In the genomic region with DNA sequence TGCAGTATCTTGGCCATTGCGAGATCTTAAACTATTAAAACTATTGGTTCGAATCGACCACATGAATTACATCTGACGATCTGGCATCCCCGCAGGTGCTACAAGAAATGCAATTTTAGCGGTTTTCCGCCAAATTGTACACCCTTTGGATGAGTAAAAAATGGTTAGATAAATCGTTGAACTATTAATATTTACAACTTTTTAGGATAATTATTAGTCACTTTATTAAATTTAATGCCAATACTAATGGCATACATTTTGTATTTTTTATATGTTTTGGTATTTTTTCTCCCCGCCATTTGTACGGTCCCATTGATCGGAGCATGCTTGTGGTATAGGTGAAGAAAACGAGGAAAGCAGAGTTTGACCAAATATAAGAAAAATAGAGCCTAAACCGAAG, we compare ENCODE assay signal across 4 fruit fly cellular contexts.
A peak's percentile ranks its signal among the peaks of the same experiment; 100 is the strongest.
TF ChIP-seq lines count a peak whose summit lies in the region.

Polr1F (minus strand) TSS at position 84 of the 400 bp plus-strand sequence.
Rat1 (plus strand) TSS at position 323 of the 400 bp plus-strand sequence.

- no peak for TF ChIP-seq CTCF in whole organism, embryonic (GFP tag; optimal IDR thresholded peaks at IDR 0.05; lab: Kevin White, UChicago)

TF ChIP-seq in whole organism, adult, 20 proteins besides CTCF, POLR2A, EP300 and RAD21:
- no peak for TF ChIP-seq Hr96 (GFP tag; optimal IDR thresholded peaks at IDR 0.05; lab: Kevin White, UChicago)
- TF ChIP-seq Mnt (GFP tag; optimal IDR thresholded peaks at IDR 0.05; lab: Kevin White, UChicago) = peak; percentile 77
- TF ChIP-seq bab1 (GFP tag; optimal IDR thresholded peaks at IDR 0.05; lab: Kevin White, UChicago) = peak; percentile 27
- TF ChIP-seq CG14711 (tag; optimal IDR thresholded peaks at IDR 0.05; lab: Kevin White, UChicago) = peak; percentile 17
- no peak for TF ChIP-seq toe (GFP tag; optimal IDR thresholded peaks at IDR 0.05; lab: Kevin White, UChicago)
- TF ChIP-seq CG1620 (GFP tag; optimal IDR thresholded peaks at IDR 0.05; lab: Kevin White, UChicago) = peak; percentile 25
- TF ChIP-seq CG7045 (GFP tag; optimal IDR thresholded peaks at IDR 0.05; lab: Kevin White, UChicago) = no peak
- peak; percentile 16 for TF ChIP-seq CG11617 (GFP tag; optimal IDR thresholded peaks at IDR 0.05; lab: Kevin White, UChicago)

TF ChIP-seq in whole organism, embryonic, 481 proteins besides CTCF, POLR2A, EP300 and RAD21 (continues in another document):
- no peak for TF ChIP-seq Eip74EF (GFP tag; optimal IDR thresholded peaks at IDR 0.05; lab: Kevin White, UChicago)
- peak; percentile 39 for TF ChIP-seq Ets65A (GFP tag; lab: Kevin White, UChicago)
- peak; percentile 19 for TF ChIP-seq CG9727 (GFP tag; optimal IDR thresholded peaks at IDR 0.05; lab: Kevin White, UChicago)
- TF ChIP-seq lilli (GFP tag; optimal IDR thresholded peaks at IDR 0.05; lab: Kevin White, UChicago) = peak; percentile 62
- TF ChIP-seq CG12299 (tag; optimal IDR thresholded peaks at IDR 0.05; lab: Kevin White, UChicago) = peak; percentile 3
- TF ChIP-seq z (GFP tag; IDR thresholded peaks at IDR 0.05; lab: Robert Waterston, UW) = no peak
- TF ChIP-seq mam (GFP tag; optimal IDR thresholded peaks at IDR 0.05; lab: Kevin White, UChicago) = peak; percentile 39
- TF ChIP-seq CG1603 (tag; optimal IDR thresholded peaks at IDR 0.05; lab: Kevin White, UChicago) = no peak
- TF ChIP-seq CG6654 (GFP tag; optimal IDR thresholded peaks at IDR 0.05; lab: Kevin White, UChicago) = no peak
- peak; percentile 14; the same call in 1 of the 3 replicates for TF ChIP-seq zfh1 (GFP tag; IDR thresholded peaks at IDR 0.05; lab: Robert Waterston, UW)
- TF ChIP-seq CG34224 (GFP tag; IDR thresholded peaks at IDR 0.05; lab: Robert Waterston, UW; ENCODE audit: partially characterized antibody) = 0 out of 3 replicates have a peak, but pooled peaks have one; percentile 18
- no peak for TF ChIP-seq Vsx1 (GFP tag; optimal IDR thresholded peaks at IDR 0.05; lab: Kevin White, UChicago)
- no peak for TF ChIP-seq CG7928 (GFP tag; optimal IDR thresholded peaks at IDR 0.05; lab: Kevin White, UChicago)
- TF ChIP-seq Sry-β (GFP tag; optimal IDR thresholded peaks at IDR 0.05; lab: Kevin White, UChicago) = peak; percentile 94
- TF ChIP-seq Antp (GFP tag; optimal IDR thresholded peaks at IDR 0.05; lab: Kevin White, UChicago) = peak; percentile 27
- no peak for TF ChIP-seq en (GFP tag; optimal IDR thresholded peaks at IDR 0.05; lab: Kevin White, UChicago)
- TF ChIP-seq jumu (GFP tag; optimal IDR thresholded peaks at IDR 0.05; lab: Kevin White, UChicago) = no peak
- peak; percentile 89 for TF ChIP-seq MBD-R2 (GFP tag; IDR thresholded peaks at IDR 0.05; lab: Robert Waterston, UW)
- TF ChIP-seq exex (tag; optimal IDR thresholded peaks at IDR 0.05; lab: Kevin White, UChicago) = no peak
- TF ChIP-seq Hr51 (GFP tag; optimal IDR thresholded peaks at IDR 0.05; lab: Kevin White, UChicago) = peak in 1 of 2 experiments; percentile 16
- TF ChIP-seq Pdp1 (GFP tag; optimal IDR thresholded peaks at IDR 0.05; lab: Kevin White, UChicago) = peak; percentile 5 to 45
- TF ChIP-seq Nf-YA (GFP tag; IDR thresholded peaks at IDR 0.05; lab: Robert Waterston, UW) = no peak
- TF ChIP-seq Spps (tag; optimal IDR thresholded peaks at IDR 0.05; lab: Kevin White, UChicago) = no peak
- no peak for TF ChIP-seq Dfd (GFP tag; optimal IDR thresholded peaks at IDR 0.05; lab: Kevin White, UChicago)
- TF ChIP-seq Xrp1 (GFP tag; IDR thresholded peaks at IDR 0.05; lab: Robert Waterston, UW) = peak; percentile 39; the same call in 1 of the 2 replicates
- TF ChIP-seq BEAF-32 (GFP tag; optimal IDR thresholded peaks at IDR 0.05; lab: Kevin White, UChicago) = peak; percentile 42

TF ChIP-seq in whole organism, prepupa, 60 proteins besides CTCF, POLR2A, EP300 and RAD21:
- peak; percentile 47 for TF ChIP-seq CG31627 (GFP tag; optimal IDR thresholded peaks at IDR 0.05; lab: Kevin White, UChicago)
- TF ChIP-seq esn (GFP tag; optimal IDR thresholded peaks at IDR 0.05; lab: Kevin White, UChicago) = peak; percentile 39
- no peak for TF ChIP-seq svp (GFP tag; lab: Kevin White, UChicago)
- TF ChIP-seq fkh (GFP tag; optimal IDR thresholded peaks at IDR 0.05; lab: Kevin White, UChicago) = no peak
- no peak for TF ChIP-seq CG11762 (GFP tag; optimal IDR thresholded peaks at IDR 0.05; lab: Kevin White, UChicago; ENCODE audit: insufficient read depth)
- no peak for TF ChIP-seq Sox14 (GFP tag; optimal IDR thresholded peaks at IDR 0.05; lab: Kevin White, UChicago)
- no peak for TF ChIP-seq CG4318 (GFP tag; optimal IDR thresholded peaks at IDR 0.05; lab: Kevin White, UChicago)
- TF ChIP-seq CG6854 (GFP tag; optimal IDR thresholded peaks at IDR 0.05; lab: Kevin White, UChicago) = no peak
- no peak for TF ChIP-seq dsx (GFP tag; optimal IDR thresholded peaks at IDR 0.05; lab: Kevin White, UChicago; ENCODE audit: poor library complexity, severe bottlenecking)
- no peak for TF ChIP-seq Blimp-1 (GFP tag; optimal IDR thresholded peaks at IDR 0.05; lab: Kevin White, UChicago)
- no peak for TF ChIP-seq Smox (GFP tag; optimal IDR thresholded peaks at IDR 0.05; lab: Kevin White, UChicago)
- no peak for TF ChIP-seq CG3919 (GFP tag; optimal IDR thresholded peaks at IDR 0.05; lab: Kevin White, UChicago)
- TF ChIP-seq Gug (GFP tag; IDR thresholded peaks at IDR 0.05; lab: Robert Waterston, UW) = no peak
- TF ChIP-seq lz (GFP tag; optimal IDR thresholded peaks at IDR 0.05; lab: Kevin White, UChicago) = no peak
TF ChIP-seq in whole organism, prepupa: peak in this region for 2.

TF ChIP-seq in whole organism, wandering third instar larva, 38 proteins besides CTCF, POLR2A, EP300 and RAD21:
- TF ChIP-seq sv (GFP tag; optimal IDR thresholded peaks at IDR 0.05; lab: Kevin White, UChicago) (peak; percentile 43), Myc (optimal IDR thresholded peaks at IDR 0.05; lab: Kevin White, UChicago) (peak; percentile 89), HLH106 (tag; optimal IDR thresholded peaks at IDR 0.05; lab: Kevin White, UChicago) (no peak), foxo (GFP tag; optimal IDR thresholded peaks at IDR 0.05; lab: Kevin White, UChicago) (no peak), psq (GFP tag; optimal IDR thresholded peaks at IDR 0.05; lab: Kevin White, UChicago) (peak; percentile 13), ey (GFP tag; optimal IDR thresholded peaks at IDR 0.05; lab: Kevin White, UChicago) (peak; percentile 30), Mio (GFP tag; optimal IDR thresholded peaks at IDR 0.05; lab: Kevin White, UChicago) (no peak)
TF ChIP-seq in whole organism, wandering third instar larva: peak in this region for 4.
